Fruit fly (Drosophila melanogaster): ENCODE results near the gene CG7560.

The CG7560 gene

DNA sequence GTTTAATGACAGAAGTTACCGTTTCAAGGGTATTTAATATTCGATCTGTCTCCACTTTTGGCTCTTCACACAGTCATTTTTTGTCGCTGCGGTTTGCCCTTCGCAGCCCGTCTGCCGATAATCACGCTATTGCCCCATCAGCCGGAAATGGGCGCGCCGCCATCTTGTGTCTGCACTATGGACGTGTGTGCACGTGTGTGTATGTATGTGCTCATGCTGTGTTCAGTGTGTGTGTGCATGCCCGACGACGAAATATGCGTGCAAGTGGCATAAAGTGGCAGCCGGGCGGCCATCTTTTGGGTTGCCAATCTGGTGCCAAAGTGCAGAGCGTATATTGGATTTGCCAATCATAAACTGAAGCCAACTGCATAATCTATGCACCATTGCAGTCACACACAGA is 29.5 kb downstream of the CG7560 start:
- TF ChIP-seq prd (optimal IDR thresholded peaks at IDR 0.05) (no peak), prd (GFP tag; IDR thresholded peaks at IDR 0.05) (peak; percentile 18; the same call in 1 of the 3 replicates), otp (GFP tag; IDR thresholded peaks at IDR 0.05) (0 out of 3 replicates have a peak, but pooled peaks have one; percentile 25), Opbp (GFP tag; IDR thresholded peaks at IDR 0.05; ENCODE audit: partially characterized antibody) (0 out of 3 replicates have a peak, but pooled peaks have one; percentile 16), CG14441 (GFP tag; IDR thresholded peaks at IDR 0.05) (peak; percentile 42), Ets65A (GFP tag) (peak; percentile 76), HLH3B (GFP tag; IDR thresholded peaks at IDR 0.05) (no peak), Med (GFP tag) (peak; percentile 57), amos (GFP tag; IDR thresholded peaks at IDR 0.05; ENCODE audit: partially characterized antibody) (no peak), cg (GFP tag; optimal IDR thresholded peaks at IDR 0.05) (peak; percentile 2), Ets97D (GFP tag; optimal IDR thresholded peaks at IDR 0.05) (peak; percentile 70), phol (tag; optimal IDR thresholded peaks at IDR 0.05) (peak; percentile 67), onecut (GFP tag; IDR thresholded peaks at IDR 0.05) (peak; percentile 16; the same call in 1 of the 2 replicates), ci (GFP tag; IDR thresholded peaks at IDR 0.05) (peak; percentile 55; the same call in 1 of the 3 replicates), nom (GFP tag; optimal IDR thresholded peaks at IDR 0.05) (no peak), Elba2 (GFP tag; optimal IDR thresholded peaks at IDR 0.05) (no peak), disco-r (GFP tag; optimal IDR thresholded peaks at IDR 0.05) (no peak), CG7987 (GFP tag; optimal IDR thresholded peaks at IDR 0.05) (peak; percentile 31), HLHmδ (GFP tag; optimal IDR thresholded peaks at IDR 0.05) (peak; percentile 70), CG11456 (GFP tag; IDR thresholded peaks at IDR 0.05) (peak; percentile 54; the same call in 1 of the 3 replicates), lov (optimal IDR thresholded peaks at IDR 0.05) (no peak), lov (GFP tag; IDR thresholded peaks at IDR 0.05) (0 out of 3 replicates have a peak, but pooled peaks have one; percentile 19), CG1603 (tag; optimal IDR thresholded peaks at IDR 0.05) (peak; percentile 22), MESR4 (GFP tag; optimal IDR thresholded peaks at IDR 0.05) (no peak), zfh1 (GFP tag; IDR thresholded peaks at IDR 0.05) (0 out of 3 replicates have a peak, but pooled peaks have one; percentile 10), CG6272 (GFP tag; IDR thresholded peaks at IDR 0.05) (0 out of 2 replicates have a peak, but pooled peaks have one; percentile 16), wek (GFP tag; optimal IDR thresholded peaks at IDR 0.05) (peak; percentile 17), Lhr (GFP tag; optimal IDR thresholded peaks at IDR 0.05) (no peak)

dm6 chr3L:11458370-11458769 is 33.4 kb downstream of the CG7560 start, which contains the start of the genes CG12289 and CG7551:
Gene CG12289 (minus strand): TSS chr3L:11458470.
Gene CG7551 (plus strand): TSS chr3L:11458490.
- TF ChIP-seq kah (GFP tag; optimal IDR thresholded peaks at IDR 0.05) = no peak
- TF ChIP-seq h (optimal IDR thresholded peaks at IDR 0.05) = no peak
- TF ChIP-seq CG4282 (GFP tag; optimal IDR thresholded peaks at IDR 0.05) = no peak
- no peak for TF ChIP-seq Mrtf (GFP tag; IDR thresholded peaks at IDR 0.05)
- TF ChIP-seq Spps (tag; optimal IDR thresholded peaks at IDR 0.05) = no peak
- no peak for TF ChIP-seq Ets65A (GFP tag)
- no peak for TF ChIP-seq CG12659 (GFP tag; optimal IDR thresholded peaks at IDR 0.05)
- TF ChIP-seq seq (GFP tag; IDR thresholded peaks at IDR 0.05) = no peak
- TF ChIP-seq CG12219 (GFP tag; optimal IDR thresholded peaks at IDR 0.05) = no peak
- no peak for TF ChIP-seq CG1233 (GFP tag; optimal IDR thresholded peaks at IDR 0.05)
- TF ChIP-seq E2f1 (GFP tag; IDR thresholded peaks at IDR 0.05) = no peak
- no peak for TF ChIP-seq ab (GFP tag; optimal IDR thresholded peaks at IDR 0.05)
- TF ChIP-seq CG7839 (tag; optimal IDR thresholded peaks at IDR 0.05) = no peak
- TF ChIP-seq Lpt (GFP tag; optimal IDR thresholded peaks at IDR 0.05) = no peak
- TF ChIP-seq CG2889 (GFP tag; IDR thresholded peaks at IDR 0.05) = no peak
- no peak for TF ChIP-seq CG8281 (tag; optimal IDR thresholded peaks at IDR 0.05)
- no peak for TF ChIP-seq gro (GFP tag; optimal IDR thresholded peaks at IDR 0.05)
- TF ChIP-seq CG2712 (tag; optimal IDR thresholded peaks at IDR 0.05) = no peak
- no peak for TF ChIP-seq CG14965 (GFP tag; optimal IDR thresholded peaks at IDR 0.05; ENCODE audit: borderline replicate concordance)
